Worm (Caenorhabditis elegans): Measurements from ENCODE around the gene lsm-3.

The lsm-3 gene

DNA sequence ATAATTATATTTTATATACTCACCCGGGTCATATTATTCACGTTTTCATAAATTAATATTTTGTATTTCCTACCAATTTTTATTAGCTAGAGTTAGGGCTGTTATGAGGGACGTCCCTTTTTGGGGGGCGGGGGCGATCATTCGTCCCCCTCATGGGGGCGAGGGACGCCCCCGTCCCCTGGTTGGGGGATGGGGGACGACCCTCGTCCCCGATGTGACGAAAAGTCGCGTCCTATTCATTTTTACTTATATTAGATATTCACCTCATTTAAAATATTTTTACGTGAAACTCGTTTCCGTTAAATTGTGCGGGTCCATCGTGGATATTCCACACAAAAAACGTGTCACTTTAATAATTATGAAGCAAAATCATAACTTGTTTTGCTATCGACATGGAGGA, 38.4 kb upstream of the lsm-3 start, which contains the start of gene W02A2.12 (continued):
- TF ChIP-seq Y67H2A.10 (GFP tag; conservative IDR thresholded peaks at IDR 0.05) = no peak
- TF ChIP-seq B0019.2 (GFP tag; conservative IDR thresholded peaks at IDR 0.05) = no peak
- TF ChIP-seq let-607 (tag; optimal IDR thresholded peaks at IDR 0.05) = no peak
- TF ChIP-seq nfya-2 (GFP tag; IDR thresholded peaks at IDR 0.05) = no peak
- peak; percentile 19 for TF ChIP-seq F10E7.11 (tag; optimal IDR thresholded peaks at IDR 0.05)
- TF ChIP-seq lin-54 (GFP tag; optimal IDR thresholded peaks at IDR 0.05) = no peak
- TF ChIP-seq madf-3 (GFP tag; IDR thresholded peaks at IDR 0.05) = 0 out of 2 replicates have a peak, but pooled peaks have one; percentile 25
- TF ChIP-seq lin-26 (GFP tag; IDR thresholded peaks at IDR 0.05) = no peak
- TF ChIP-seq tlf-1 (GFP tag; optimal IDR thresholded peaks at IDR 0.05) = no peak
- peak; percentile 42; the same call in 1 of the 2 replicates for TF ChIP-seq madf-6 (GFP tag; IDR thresholded peaks at IDR 0.05)
- TF ChIP-seq Y53G8AR.9 (GFP tag; conservative IDR thresholded peaks at IDR 0.05) = 0 out of 2 replicates have a peak, but pooled peaks have one; percentile 46
- TF ChIP-seq pbrm-1 (GFP tag; IDR thresholded peaks at IDR 0.05) = peak; percentile 38; the same call in 1 of the 2 replicates
- TF ChIP-seq F33H1.4 (GFP tag; IDR thresholded peaks at IDR 0.05) = no peak
- peak; percentile 47; the same call in 1 of the 2 replicates for TF ChIP-seq ekl-4 (GFP tag; IDR thresholded peaks at IDR 0.05)
- TF ChIP-seq snpc-4 (GFP tag; optimal IDR thresholded peaks at IDR 0.05) = no peak
- TF ChIP-seq snpc-4 (tag; optimal IDR thresholded peaks at IDR 0.05) = peak in 1 of 4 experiments; percentile 18
- TF ChIP-seq attf-3 (GFP tag; conservative IDR thresholded peaks at IDR 0.05) = no peak
- TF ChIP-seq somi-1 (GFP tag; optimal IDR thresholded peaks at IDR 0.05) = no peak

DNA sequence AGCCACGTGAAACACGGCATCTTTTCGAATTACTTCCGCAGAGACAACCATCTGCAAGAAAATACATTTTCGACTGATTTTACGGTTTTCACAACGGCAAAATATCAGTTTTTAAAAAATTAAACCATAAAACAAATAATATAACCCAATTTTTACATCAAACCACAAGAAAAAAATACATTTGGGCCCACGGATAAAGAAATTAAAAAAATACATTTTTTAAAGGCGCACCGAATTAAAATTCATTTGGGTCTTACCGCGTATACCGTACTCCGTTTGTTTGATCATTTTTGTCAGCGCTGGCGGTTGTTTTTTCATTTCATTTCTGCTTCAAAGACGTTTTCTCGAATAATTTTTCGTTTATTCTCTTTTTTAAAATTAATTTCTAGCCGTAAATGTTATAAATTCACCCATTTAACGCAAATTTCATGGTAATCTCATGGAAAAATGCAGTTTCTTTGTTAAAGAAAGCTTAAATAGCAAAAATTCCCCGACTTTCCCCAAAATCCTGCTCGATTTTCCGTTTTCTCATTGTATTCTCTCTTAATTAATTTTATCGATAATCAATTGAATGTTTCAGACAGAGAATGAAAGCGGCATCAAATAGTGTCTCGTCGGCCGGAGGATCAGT, 33.7 kb upstream of the lsm-3 start, which contains the start of the genes rec-8 and mex-5:
Gene rec-8, minus strand, starts transcription at position 51 of the 631 bp plus-strand sequence.
Gene mex-5, plus strand, starts transcription at position 581 of the 631 bp plus-strand sequence.
- TF ChIP-seq T26A5.8 (tag; optimal IDR thresholded peaks at IDR 0.05) (no peak), hmg-20 (GFP tag; IDR thresholded peaks at IDR 0.05) (no peak), C06A6.2 (GFP tag; conservative IDR thresholded peaks at IDR 0.05) (no peak), nhr-120 (GFP tag; IDR thresholded peaks at IDR 0.05) (no peak), lsy-27 (tag; optimal IDR thresholded peaks at IDR 0.05; ENCODE audit: borderline replicate concordance, insufficient read depth) (no peak), mcd-1 (GFP tag; IDR thresholded peaks at IDR 0.05) (peak; percentile 40; the same call in 1 of the 2 replicates), die-1 (tag; optimal IDR thresholded peaks at IDR 0.05) (no peak), attf-6 (GFP tag; IDR thresholded peaks at IDR 0.05) (peak; percentile 83), efl-1 (GFP tag; optimal IDR thresholded peaks at IDR 0.05) (peak; percentile 98), Y67H2A.10 (GFP tag; conservative IDR thresholded peaks at IDR 0.05) (no peak), zfh-2 (GFP tag; conservative IDR thresholded peaks at IDR 0.05) (no peak), mel-28 (tag; optimal IDR thresholded peaks at IDR 0.05; ENCODE audit: borderline replicate concordance) (no peak), nfya-2 (GFP tag; IDR thresholded peaks at IDR 0.05) (no peak), bed-1 (GFP tag; IDR thresholded peaks at IDR 0.05) (no peak), egrh-3 (GFP tag; IDR thresholded peaks at IDR 0.05) (no peak), mxl-1 (tag; optimal IDR thresholded peaks at IDR 0.05) (no peak), hmg-1.2 (GFP tag; IDR thresholded peaks at IDR 0.05) (peak; percentile 47; the same call in 1 of the 2 replicates), B0336.3 (GFP tag; IDR thresholded peaks at IDR 0.05) (peak; percentile 42; the same call in 1 of the 2 replicates), Y53G8AR.9 (GFP tag; conservative IDR thresholded peaks at IDR 0.05) (0 out of 2 replicates have a peak, but pooled peaks have one; percentile 38), him-1 (tag; optimal IDR thresholded peaks at IDR 0.05) (peak; percentile 2), dpl-1 (GFP tag; optimal IDR thresholded peaks at IDR 0.05) (peak; percentile 92), egl-18 (GFP tag; IDR thresholded peaks at IDR 0.05) (no peak), F57C9.4 (tag; optimal IDR thresholded peaks at IDR 0.05) (no peak), sdz-38 (tag; optimal IDR thresholded peaks at IDR 0.05) (no peak), C17E4.6 (GFP tag; IDR thresholded peaks at IDR 0.05) (peak; percentile 81), nhr-80 (tag; optimal IDR thresholded peaks at IDR 0.05) (no peak), snpc-1.3 (tag; optimal IDR thresholded peaks at IDR 0.05; ENCODE audit: insufficient read depth) (peak; percentile 90), lin-54 (GFP tag; optimal IDR thresholded peaks at IDR 0.05) (peak; percentile 75), rcor-1 (GFP tag; IDR thresholded peaks at IDR 0.05) (peak; percentile 28; the same call in 1 of the 2 replicates), somi-1 (GFP tag; optimal IDR thresholded peaks at IDR 0.05) (no peak), B0035.1 (tag; optimal IDR thresholded peaks at IDR 0.05) (no peak), F55B11.4 (tag; optimal IDR thresholded peaks at IDR 0.05; ENCODE audit: borderline replicate concordance, insufficient read depth) (no peak), akir-1 (GFP tag; optimal IDR thresholded peaks at IDR 0.05) (no peak)
